Worm (Caenorhabditis elegans) whole organism, midembryonic: ENCODE data around the gene irld-50.

Source experiments
- T22C8.4 ChIP-seq: fragments of 200-800 bp; sonication (Bioruptor generic); IDR thresholded peaks from 2 replicates; pipeline ENCODE4 v1.3.6; 2022; ENCODE audit warnings: missing genetic modification characterization, missing compliant biosample characterization
- cog-1 ChIP-seq: sonication (generic microtip); optimal IDR thresholded peaks from 2 replicates; lab custom pipeline; 2016; ENCODE audit warnings: missing genetic modification characterization, missing compliant biosample characterization
- flt-1 ChIP-seq: fragments of 200-800 bp; sonication (Bioruptor generic); IDR thresholded peaks from 2 replicates; pipeline ENCODE4 v1.3.6; 2022; ENCODE audit warnings: missing genetic modification characterization, missing compliant biosample characterization
- klf-2 ChIP-seq: fragments of 200-800 bp; sonication (Bioruptor generic); conservative IDR thresholded peaks from 2 replicates; pipeline ENCODE4 v1.3.6; 2022; ENCODE audit warnings: missing genetic modification reagents, missing genetic modification characterization, missing compliant biosample characterization
- ztf-29 ChIP-seq: fragments of 200-800 bp; sonication (Bioruptor generic); IDR thresholded peaks from 2 replicates; pipeline ENCODE4 v1.3.6; 2022; ENCODE audit warnings: missing genetic modification reagents, missing genetic modification characterization, missing compliant biosample characterization

- TF ChIP-seq klf-2 (no peak), cog-1 (tag; lab: Kevin White, UChicago) (no peak), T22C8.4 (GFP tag; lab: Robert Waterston, UW) (no peak), flt-1 (no peak), ztf-29 (GFP tag; lab: Robert Waterston, UW) (no peak)
Observed at ce11 chrII:2921860-2922259, 22.0 kb downstream of the irld-50 start.
